Worm (Caenorhabditis elegans) whole organism, mixed stage, embryonic: ENCODE results near the gene Y54G2A.73.

Experiments used
- M03D4.4 ChIP-seq: sonication (generic microtip); optimal IDR thresholded peaks from 2 replicates; lab custom pipeline; 2017; ENCODE audit warnings: mild to moderate bottlenecking, missing genetic modification characterization, missing compliant biosample characterization
- bed-3 ChIP-seq: fragments of 200-800 bp; sonication (Bioruptor generic); optimal IDR thresholded peaks from 3 replicates; lab custom pipeline; 2018; ENCODE audit warnings: mild to moderate bottlenecking, missing genetic modification characterization, moderate library complexity, missing compliant biosample characterization
- blmp-1 ChIP-seq: fragments of 150-350 bp; optimal IDR thresholded peaks from 2 replicates; lab custom pipeline; 2014; ENCODE audit warnings: missing biosample characterization, missing genetic modification characterization
- ceh-39 ChIP-seq: fragments of 150-350 bp; optimal IDR thresholded peaks from 2 replicates; lab custom pipeline; 2014; ENCODE audit warnings: missing biosample characterization, missing genetic modification characterization
- ceh-43 ChIP-seq: fragments of 200-800 bp; sonication (Bioruptor generic); optimal IDR thresholded peaks from 2 replicates; lab custom pipeline; 2018; ENCODE audit warnings: mild to moderate bottlenecking, missing genetic modification characterization, moderate library complexity, missing compliant biosample characterization
- ceh-83 ChIP-seq: fragments of 200-800 bp; sonication (Bioruptor generic); optimal IDR thresholded peaks from 2 replicates; lab custom pipeline; 2018; ENCODE audit warnings: mild to moderate bottlenecking, missing genetic modification characterization, missing compliant biosample characterization
- ces-1 ChIP-seq: fragments of 150-350 bp; optimal IDR thresholded peaks from 2 replicates; lab custom pipeline; 2014; ENCODE audit warnings: missing biosample characterization, missing genetic modification reagents, missing genetic modification characterization
- cnd-1 ChIP-seq: fragments of 200-800 bp; sonication (Bioruptor generic); optimal IDR thresholded peaks from 2 replicates; lab custom pipeline; 2018; ENCODE audit warnings: mild to moderate bottlenecking, missing genetic modification characterization, missing compliant biosample characterization
- drap-1 ChIP-seq: fragments of 200-800 bp; sonication (Bioruptor generic); optimal IDR thresholded peaks from 3 replicates; lab custom pipeline; 2018; ENCODE audit warnings: mild to moderate bottlenecking, missing genetic modification characterization, missing compliant biosample characterization
- elt-1 ChIP-seq: sonication (generic microtip); optimal IDR thresholded peaks from 2 replicates; lab custom pipeline; 2017; ENCODE audit warnings: missing genetic modification characterization, mild to moderate bottlenecking, missing compliant biosample characterization, antibody characterized with exemption, moderate library complexity, borderline replicate concordance; ENCODE audit not compliant: insufficient read depth
- elt-3 ChIP-seq: fragments of 150-350 bp; optimal IDR thresholded peaks from 2 replicates; lab custom pipeline; 2014; ENCODE audit warnings: missing biosample characterization, missing genetic modification characterization
- flh-1 ChIP-seq: fragments of 200-800 bp; sonication (Bioruptor generic); optimal IDR thresholded peaks from 2 replicates; lab custom pipeline; 2018; ENCODE audit warnings: mild to moderate bottlenecking, missing genetic modification characterization, moderate library complexity, missing compliant biosample characterization
- ham-2 ChIP-seq: fragments of 200-800 bp; sonication (Bioruptor generic); optimal IDR thresholded peaks from 2 replicates; lab custom pipeline; 2018; ENCODE audit warnings: mild to moderate bottlenecking, missing genetic modification characterization, missing compliant biosample characterization
- hlh-1 ChIP-seq: fragments of 150-350 bp; optimal IDR thresholded peaks from 2 replicates; lab custom pipeline; 2014; ENCODE audit warnings: missing biosample characterization, missing genetic modification reagents, missing genetic modification characterization
- lin-32 ChIP-seq: fragments of 200-800 bp; sonication (Bioruptor generic); optimal IDR thresholded peaks from 2 replicates; lab custom pipeline; 2018; ENCODE audit warnings: mild to moderate bottlenecking, missing genetic modification characterization, missing compliant biosample characterization
- lsy-2 ChIP-seq: fragments of 150-350 bp; optimal IDR thresholded peaks from 2 replicates; lab custom pipeline; 2014; ENCODE audit warnings: missing biosample characterization, missing genetic modification characterization
- mab-5 ChIP-seq: fragments of 150-350 bp; optimal IDR thresholded peaks from 2 replicates; lab custom pipeline; 2014; ENCODE audit warnings: missing biosample characterization, missing genetic modification characterization
- mls-2 ChIP-seq: sonication (generic microtip); optimal IDR thresholded peaks from 2 replicates; lab custom pipeline; 2016; ENCODE audit warnings: mild to moderate bottlenecking, missing genetic modification characterization, moderate library complexity, missing compliant biosample characterization
- nhr-12 ChIP-seq: fragments of 150-350 bp; optimal IDR thresholded peaks from 2 replicates; lab custom pipeline; 2014; ENCODE audit warnings: missing biosample characterization, missing genetic modification characterization
- nhr-2 ChIP-seq: fragments of 150-350 bp; optimal IDR thresholded peaks from 2 replicates; lab custom pipeline; 2014; ENCODE audit warnings: missing biosample characterization, missing genetic modification characterization
- nhr-237 ChIP-seq: fragments of 150-350 bp; optimal IDR thresholded peaks from 2 replicates; lab custom pipeline; 2014; ENCODE audit warnings: missing biosample characterization, missing genetic modification characterization
- nhr-28 ChIP-seq: fragments of 150-350 bp; optimal IDR thresholded peaks from 2 replicates; lab custom pipeline; 2014; ENCODE audit warnings: missing biosample characterization, missing genetic modification characterization
- nhr-76 ChIP-seq: sonication (generic microtip); optimal IDR thresholded peaks from 2 replicates; lab custom pipeline; 2017; ENCODE audit warnings: missing biosample characterization, missing genetic modification characterization
- pha-4 ChIP-seq: fragments of 150-350 bp; optimal IDR thresholded peaks from 2 replicates; lab custom pipeline; 2018; ENCODE audit warnings: missing biosample characterization, missing genetic modification reagents, missing genetic modification characterization
- sem-2 ChIP-seq: fragments of 200-800 bp; sonication (Bioruptor generic); optimal IDR thresholded peaks from 2 replicates; lab custom pipeline; 2018; ENCODE audit warnings: mild to moderate bottlenecking, missing genetic modification characterization, missing compliant biosample characterization
- snpc-4 ChIP-seq: fragments of 150-350 bp; optimal IDR thresholded peaks from 2 replicates; lab custom pipeline; 2014; ENCODE audit warnings: missing biosample characterization, missing genetic modification characterization
- sptf-1 ChIP-seq: sonication (generic microtip); optimal IDR thresholded peaks from 2 replicates; lab custom pipeline; 2017; ENCODE audit warnings: mild to moderate bottlenecking, missing genetic modification characterization, moderate library complexity, missing compliant biosample characterization
- tbx-8 ChIP-seq: fragments of 200-800 bp; sonication (Bioruptor generic); optimal IDR thresholded peaks from 2 replicates; lab custom pipeline; 2018; ENCODE audit warnings: mild to moderate bottlenecking, missing genetic modification characterization, moderate library complexity, missing compliant biosample characterization
- unc-120 ChIP-seq: sonication (generic microtip); optimal IDR thresholded peaks from 2 replicates; lab custom pipeline; 2017; ENCODE audit warnings: missing genetic modification characterization, missing compliant biosample characterization; ENCODE audit not compliant: poor library complexity, severe bottlenecking
- unc-39 ChIP-seq: fragments of 150-350 bp; optimal IDR thresholded peaks from 2 replicates; lab custom pipeline; 2014; ENCODE audit warnings: missing biosample characterization, missing genetic modification characterization
- unc-62 ChIP-seq: fragments of 150-350 bp; optimal IDR thresholded peaks from 2 replicates; lab custom pipeline; 2014; ENCODE audit warnings: missing biosample characterization, missing genetic modification reagents, missing genetic modification characterization
- zip-8 ChIP-seq: fragments of 150-350 bp; optimal IDR thresholded peaks from 2 replicates; lab custom pipeline; 2014; ENCODE audit warnings: missing biosample characterization, missing genetic modification characterization
- ztf-11 ChIP-seq: fragments of 150-350 bp; optimal IDR thresholded peaks from 2 replicates; lab custom pipeline; 2014; ENCODE audit warnings: missing biosample characterization, missing genetic modification characterization

The Y54G2A.73 gene

DNA sequence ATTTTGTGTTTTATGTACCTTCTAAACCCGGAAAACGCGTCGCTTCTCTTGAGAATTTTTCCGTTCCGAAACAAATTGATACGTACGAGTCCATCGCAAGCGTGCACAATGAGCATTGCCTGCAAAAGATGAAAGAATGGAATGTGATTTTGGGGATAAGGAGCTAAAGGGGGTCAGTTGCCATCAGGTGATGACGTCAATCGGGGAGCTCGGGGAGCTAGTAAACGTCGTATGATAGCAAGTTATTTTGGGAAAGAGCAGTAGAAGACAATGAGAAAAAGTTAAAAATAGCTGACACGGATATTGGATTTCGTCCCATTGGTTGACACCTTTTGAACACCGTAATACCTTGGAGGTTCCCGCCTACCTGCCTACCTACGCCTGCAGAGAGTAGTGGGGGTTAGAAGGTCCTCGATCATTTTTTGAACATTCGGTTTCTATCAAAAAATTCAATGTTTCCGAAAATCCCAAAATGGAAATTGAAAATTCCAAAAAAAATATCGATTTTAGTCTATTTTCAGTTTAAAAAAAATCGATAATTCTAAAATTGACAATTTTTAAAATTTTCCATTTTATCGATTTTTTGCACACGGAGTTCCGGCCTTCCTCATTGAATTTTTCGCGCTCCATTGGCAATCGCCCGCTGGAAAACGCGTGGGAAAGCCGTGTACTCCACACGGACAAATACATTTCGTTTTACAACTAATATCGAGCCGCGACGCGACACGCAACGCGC is 17.4 kb upstream of the Y54G2A.73 start:
- TF ChIP-seq nhr-28 (tag; lab: Kevin White, UChicago), result no peak

DNA sequence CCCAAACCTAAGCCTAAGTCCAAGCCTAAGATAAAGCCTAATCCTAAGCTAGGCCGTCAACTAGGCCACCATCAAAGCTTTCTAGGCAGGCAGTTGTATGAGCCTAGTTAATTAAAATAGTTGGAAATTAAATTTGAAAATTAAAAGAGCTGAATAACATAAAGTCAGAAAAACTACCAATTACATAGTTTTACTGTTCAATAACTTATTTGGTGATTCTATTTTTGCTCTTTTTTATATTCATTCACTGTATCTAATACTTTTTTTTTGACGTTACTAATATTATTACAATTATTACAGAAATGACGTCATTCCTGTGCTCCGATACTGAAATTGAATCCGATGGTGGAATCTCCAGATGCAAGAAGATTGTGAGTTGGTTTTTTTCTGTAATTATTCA is 10.7 kb upstream of the Y54G2A.73 start, which contains the start of gene lin-22:
TSS of gene lin-22 (plus strand) at position 301 of the 400 bp plus-strand sequence.
- TF ChIP-seq drap-1 (GFP tag; lab: Kevin White, UChicago) (no peak), snpc-4 (tag; lab: Kevin White, UChicago) (no peak), mls-2 (tag; lab: Kevin White, UChicago) (no peak), ztf-11 (no peak), mab-5 (tag; lab: Kevin White, UChicago) (no peak), nhr-28 (tag; lab: Kevin White, UChicago) (no peak), tbx-8 (GFP tag; lab: Kevin White, UChicago) (no peak), hlh-1 (tag; lab: Kevin White, UChicago) (no peak), lsy-2 (tag; lab: Kevin White, UChicago) (no peak), sem-2 (GFP tag; lab: Kevin White, UChicago) (no peak), nhr-237 (no peak), unc-62 (GFP tag; lab: Kevin White, UChicago) (no peak), unc-120 (tag; lab: Kevin White, UChicago) (no peak), bed-3 (GFP tag; lab: Kevin White, UChicago) (no peak), ham-2 (no peak), ceh-43 (no peak), zip-8 (no peak), sptf-1 (tag; lab: Kevin White, UChicago) (no peak), flh-1 (no peak)

DNA sequence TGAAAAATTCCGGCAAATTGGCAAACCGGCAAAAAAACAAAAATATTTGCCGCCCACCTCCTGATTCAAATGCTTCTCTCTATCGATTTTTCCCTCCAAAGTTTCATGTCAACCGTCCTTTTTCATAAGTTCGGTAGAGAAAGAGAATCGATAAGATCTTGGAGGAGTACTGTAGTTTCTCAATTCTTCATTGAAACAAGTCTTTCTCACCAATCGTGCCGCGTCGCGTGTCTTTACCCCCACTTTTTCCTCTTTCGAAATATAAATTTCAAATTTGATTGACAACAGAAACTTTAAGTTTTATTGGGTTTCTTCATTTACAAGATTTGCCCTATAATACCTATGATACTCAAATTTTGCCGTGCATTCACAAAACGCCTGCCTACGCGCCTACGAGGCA is 9.9 kb upstream of the Y54G2A.73 start:
- TF ChIP-seq ham-2 (no peak), sptf-1 (tag; lab: Kevin White, UChicago) (no peak), nhr-28 (tag; lab: Kevin White, UChicago) (no peak), nhr-237 (no peak), ces-1 (no peak), unc-39 (tag; lab: Kevin White, UChicago) (no peak), pha-4 (tag; lab: Kevin White, UChicago) (no peak), drap-1 (GFP tag; lab: Kevin White, UChicago) (no peak), ceh-39 (tag; lab: Kevin White, UChicago) (no peak), nhr-76 (no peak), flh-1 (no peak), cnd-1 (tag; lab: Kevin White, UChicago) (no peak), mab-5 (tag; lab: Kevin White, UChicago) (no peak), nhr-2 (tag; lab: Kevin White, UChicago) (no peak)

DNA sequence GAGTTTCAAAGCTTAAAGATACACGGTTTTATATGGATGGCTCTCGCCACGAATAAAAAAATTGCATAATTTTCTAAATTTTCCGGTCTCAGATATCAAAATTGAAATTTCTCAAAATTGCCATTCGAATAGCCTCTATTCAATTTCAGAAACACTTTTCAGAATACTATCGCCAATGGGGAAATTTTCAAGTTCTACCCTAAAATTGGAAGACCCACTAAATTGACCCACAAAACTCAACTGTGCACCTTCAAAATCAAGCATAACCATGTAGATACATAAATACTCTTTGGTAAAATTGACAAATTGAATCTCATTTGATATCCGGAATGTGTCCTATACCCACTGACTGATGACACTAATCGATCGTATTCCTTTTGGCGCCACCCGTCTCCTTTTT is 7.5 kb upstream of the Y54G2A.73 start:
- no peak for TF ChIP-seq zip-8
- TF ChIP-seq lin-32, result no peak
- TF ChIP-seq ztf-11, result no peak
- no peak for TF ChIP-seq M03D4.4 (tag; lab: Kevin White, UChicago)
- no peak for TF ChIP-seq mls-2 (tag; lab: Kevin White, UChicago)
- TF ChIP-seq nhr-12 (tag; lab: Kevin White, UChicago), result no peak
- no peak for TF ChIP-seq elt-3 (tag; lab: Kevin White, UChicago)
- TF ChIP-seq snpc-4 (tag; lab: Kevin White, UChicago), result no peak
- TF ChIP-seq unc-39 (tag; lab: Kevin White, UChicago), result no peak
- no peak for TF ChIP-seq blmp-1 (tag; lab: Kevin White, UChicago)
- no peak for TF ChIP-seq ceh-83 (GFP tag; lab: Kevin White, UChicago)
- no peak for TF ChIP-seq ceh-39 (tag; lab: Kevin White, UChicago)
- no peak for TF ChIP-seq mab-5 (tag; lab: Kevin White, UChicago)
- TF ChIP-seq hlh-1 (tag; lab: Kevin White, UChicago), result no peak
- TF ChIP-seq ces-1, result no peak
- no peak for TF ChIP-seq bed-3 (GFP tag; lab: Kevin White, UChicago)
- no peak for TF ChIP-seq elt-1 (tag; lab: Kevin White, UChicago)
- TF ChIP-seq lsy-2 (tag; lab: Kevin White, UChicago), result no peak
- no peak for TF ChIP-seq nhr-28 (tag; lab: Kevin White, UChicago)
- no peak for TF ChIP-seq ham-2
